Fruit fly (Drosophila melanogaster): ENCODE data around the gene Cpr72Ec.

- TF ChIP-seq psq (optimal IDR thresholded peaks at IDR 0.05) (no peak), h (optimal IDR thresholded peaks at IDR 0.05) (no peak), insv (optimal IDR thresholded peaks at IDR 0.05) (no peak), Myc (optimal IDR thresholded peaks at IDR 0.05) (no peak)
These were observed 49.4 kb downstream of the Cpr72Ec start, which contains the start of gene Nplp3 for dm6 chr3L:16317724-16318123.
